Fruit fly (Drosophila melanogaster): ENCODE measurements around the gene Cdc7.

- TF ChIP-seq pad (GFP tag; optimal IDR thresholded peaks at IDR 0.05): no peak
- TF ChIP-seq kay (GFP tag; ENCODE audit: borderline replicate concordance): no peak
- TF ChIP-seq CG5204 (GFP tag; optimal IDR thresholded peaks at IDR 0.05): no peak
- TF ChIP-seq cnc (optimal IDR thresholded peaks at IDR 0.05): no peak
- TF ChIP-seq Crg-1 (GFP tag; optimal IDR thresholded peaks at IDR 0.05): no peak
- TF ChIP-seq toe (GFP tag; optimal IDR thresholded peaks at IDR 0.05): no peak
- TF ChIP-seq CG33017 (tag; optimal IDR thresholded peaks at IDR 0.05): no peak
- no peak for TF ChIP-seq ovo (GFP tag; optimal IDR thresholded peaks at IDR 0.05)
- TF ChIP-seq CG12768 (GFP tag; optimal IDR thresholded peaks at IDR 0.05): no peak
- no peak for TF ChIP-seq CG11617 (GFP tag; optimal IDR thresholded peaks at IDR 0.05)
- no peak for TF ChIP-seq tj (GFP tag; optimal IDR thresholded peaks at IDR 0.05)
- no peak for TF ChIP-seq CG7101 (tag; optimal IDR thresholded peaks at IDR 0.05)
- TF ChIP-seq CG7045 (GFP tag; optimal IDR thresholded peaks at IDR 0.05): no peak
- TF ChIP-seq bab1 (GFP tag; optimal IDR thresholded peaks at IDR 0.05): no peak
Measured at dm6 chrX:6624977-6625591, 29.3 kb upstream of the Cdc7 start.
